Worm (Caenorhabditis elegans): Measurements from ENCODE around the gene glct-6.

The glct-6 gene

ce11 chrIV:3783910-3784309 is at the start of gene glct-6:
TSS of gene glct-6 (plus strand) at chrIV:3784210.
- TF ChIP-seq dao-5 (tag; optimal IDR thresholded peaks at IDR 0.05) (no peak), W03F9.2 (tag; optimal IDR thresholded peaks at IDR 0.05) (no peak), him-1 (tag; optimal IDR thresholded peaks at IDR 0.05) (no peak)

- no peak for TF ChIP-seq W03F9.2 (tag; optimal IDR thresholded peaks at IDR 0.05)
- TF ChIP-seq him-1 (tag; optimal IDR thresholded peaks at IDR 0.05), result no peak
- TF ChIP-seq dao-5 (tag; optimal IDR thresholded peaks at IDR 0.05), result no peak
Measured at ce11 chrIV:3736244-3736643, 47.8 kb upstream of the glct-6 start.

ce11 chrIV:3738655-3739403 is 45.2 kb upstream of the glct-6 start, which contains the start of gene nape-2:
TSS of gene nape-2 (minus strand) at chrIV:3738925.
- TF ChIP-seq W03F9.2 (tag; optimal IDR thresholded peaks at IDR 0.05) (no peak), dao-5 (tag; optimal IDR thresholded peaks at IDR 0.05) (no peak)

DNA sequence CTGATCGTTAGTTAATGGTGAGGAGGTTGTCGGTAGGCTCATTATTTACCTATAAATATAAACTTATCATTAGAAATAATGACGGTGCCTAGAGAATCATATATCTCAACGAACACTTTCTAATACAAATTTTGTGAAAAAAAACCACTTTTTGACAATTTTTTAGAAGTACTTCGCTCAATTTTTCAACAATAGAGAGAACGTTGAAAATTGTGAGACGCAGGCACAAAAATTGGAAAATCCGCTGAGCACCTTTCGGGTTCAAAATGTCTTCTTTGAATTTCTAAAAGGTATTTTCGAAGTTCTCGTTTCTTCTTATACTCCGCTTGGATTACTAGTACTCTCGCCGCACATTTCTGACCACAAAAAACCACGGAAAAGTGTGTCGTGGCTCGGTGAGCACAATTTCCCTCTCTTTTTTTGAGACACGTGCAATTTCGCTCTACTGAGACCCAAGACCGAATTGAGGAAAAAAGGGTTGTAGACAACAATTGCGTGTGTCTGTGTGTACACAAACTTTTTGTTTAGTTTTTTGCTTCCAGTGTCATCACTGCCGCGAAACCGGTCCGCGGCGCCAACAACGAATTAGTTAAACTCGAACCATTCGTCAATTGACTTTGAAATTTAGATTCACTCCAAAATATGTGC is 43.1 kb upstream of the glct-6 start, which contains the start of gene nape-1:
Gene nape-1, minus strand, starts transcription at position 51 of the 648 bp plus-strand sequence.
- TF ChIP-seq W03F9.2 (tag; optimal IDR thresholded peaks at IDR 0.05) (peak; percentile 18), him-1 (tag; optimal IDR thresholded peaks at IDR 0.05) (no peak), dao-5 (tag; optimal IDR thresholded peaks at IDR 0.05) (no peak)

DNA sequence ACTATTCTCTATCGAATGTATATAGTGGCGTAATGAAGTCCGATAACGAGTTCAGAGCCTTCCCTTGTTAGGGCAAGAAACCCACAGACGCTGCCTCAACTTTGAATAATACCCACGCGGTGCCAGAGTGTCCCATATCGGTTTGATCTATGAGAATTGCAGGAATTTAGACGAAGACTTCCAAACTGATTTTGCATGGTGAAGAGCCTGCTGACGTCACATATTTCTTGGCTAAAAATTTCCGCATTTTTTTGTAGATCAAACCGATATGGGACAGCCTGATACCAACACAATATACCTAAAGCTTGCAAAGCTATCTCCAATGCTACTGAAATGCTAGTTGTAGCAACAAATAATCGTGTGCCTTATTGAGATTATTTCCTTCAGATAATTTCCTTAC is 42.1 kb upstream of the glct-6 start:
- TF ChIP-seq dao-5 (tag; optimal IDR thresholded peaks at IDR 0.05) (no peak), W03F9.2 (tag; optimal IDR thresholded peaks at IDR 0.05) (no peak), him-1 (tag; optimal IDR thresholded peaks at IDR 0.05) (no peak)

DNA sequence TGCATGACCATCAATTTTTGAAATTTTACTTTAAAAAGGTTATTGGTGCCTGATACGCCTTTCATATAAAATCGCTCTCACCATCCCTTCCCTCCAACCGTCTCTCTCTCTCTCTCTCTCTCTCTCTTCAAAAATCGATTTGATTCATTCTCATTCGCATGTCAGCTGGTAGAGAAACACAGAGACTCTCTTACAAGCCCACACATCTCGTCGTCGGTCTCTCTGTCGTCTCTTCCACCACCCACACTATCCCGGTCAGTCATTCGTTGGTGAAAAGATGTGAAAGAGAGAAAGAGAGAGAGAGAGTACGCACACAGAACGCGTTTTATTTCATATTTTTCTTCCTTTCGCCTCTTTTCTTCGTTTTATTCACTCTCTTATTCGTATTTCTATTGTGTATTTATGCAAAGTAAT is 41.6 kb upstream of the glct-6 start:
- TF ChIP-seq him-1 (tag; optimal IDR thresholded peaks at IDR 0.05) (no peak), W03F9.2 (tag; optimal IDR thresholded peaks at IDR 0.05) (peak; percentile 48)

DNA sequence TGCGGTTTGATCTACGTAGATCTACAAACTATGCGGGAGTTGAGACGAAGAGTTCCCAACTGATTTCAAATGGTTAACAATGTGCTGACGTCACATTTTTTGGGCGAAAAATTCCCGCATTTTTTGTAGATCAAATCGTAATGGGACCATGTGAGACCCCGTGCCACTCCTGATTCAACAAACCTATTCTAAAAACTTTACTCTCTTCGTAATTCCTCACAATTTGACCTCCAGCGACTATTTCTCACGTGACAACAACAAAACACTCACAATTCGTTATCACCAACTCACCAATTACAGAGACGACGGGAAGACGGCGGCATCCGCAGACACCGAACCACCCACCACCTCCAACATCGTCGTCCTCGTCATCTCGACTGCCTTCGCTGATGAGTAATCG is 40.3 kb upstream of the glct-6 start, which contains the start of gene siah-1:
Gene siah-1, plus strand, starts transcription at position 301 of the 400 bp plus-strand sequence.
- TF ChIP-seq W03F9.2 (tag; optimal IDR thresholded peaks at IDR 0.05) (no peak), him-1 (tag; optimal IDR thresholded peaks at IDR 0.05) (no peak), dao-5 (tag; optimal IDR thresholded peaks at IDR 0.05) (no peak)

- TF ChIP-seq him-1 (tag; optimal IDR thresholded peaks at IDR 0.05), result no peak
- TF ChIP-seq dao-5 (tag; optimal IDR thresholded peaks at IDR 0.05), result no peak
- TF ChIP-seq W03F9.2 (tag; optimal IDR thresholded peaks at IDR 0.05), result no peak
Measured at ce11 chrIV:3745806-3746205, 38.2 kb upstream of the glct-6 start.

- TF ChIP-seq W03F9.2 (tag; optimal IDR thresholded peaks at IDR 0.05) (no peak), dao-5 (tag; optimal IDR thresholded peaks at IDR 0.05) (no peak), him-1 (tag; optimal IDR thresholded peaks at IDR 0.05) (no peak)
Measured at ce11 chrIV:3751001-3751400, 33.0 kb upstream of the glct-6 start, which contains the start of gene ugt-45. TSS of gene ugt-45 (minus strand) at chrIV:3751101.

DNA sequence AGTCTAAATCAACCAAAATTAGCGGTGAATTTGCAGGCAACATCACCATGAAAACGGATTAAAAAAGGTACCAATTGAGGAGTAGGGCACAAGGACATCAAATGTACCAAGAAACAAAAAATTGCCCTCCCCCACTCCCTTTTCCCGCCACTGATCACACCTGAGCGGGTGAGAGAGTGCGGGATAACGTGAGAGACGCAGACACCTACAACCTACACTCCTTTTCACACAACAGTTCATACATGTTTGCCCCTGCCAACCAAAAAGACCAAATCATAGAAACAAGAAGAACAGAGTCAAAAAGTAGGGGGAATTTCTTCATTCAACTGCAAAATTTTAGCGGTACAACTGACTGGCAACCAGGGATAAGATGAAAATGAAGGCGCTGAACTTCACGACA is 31.7 kb upstream of the glct-6 start:
- TF ChIP-seq dao-5 (tag; optimal IDR thresholded peaks at IDR 0.05) (no peak), W03F9.2 (tag; optimal IDR thresholded peaks at IDR 0.05) (no peak), him-1 (tag; optimal IDR thresholded peaks at IDR 0.05) (no peak)

DNA sequence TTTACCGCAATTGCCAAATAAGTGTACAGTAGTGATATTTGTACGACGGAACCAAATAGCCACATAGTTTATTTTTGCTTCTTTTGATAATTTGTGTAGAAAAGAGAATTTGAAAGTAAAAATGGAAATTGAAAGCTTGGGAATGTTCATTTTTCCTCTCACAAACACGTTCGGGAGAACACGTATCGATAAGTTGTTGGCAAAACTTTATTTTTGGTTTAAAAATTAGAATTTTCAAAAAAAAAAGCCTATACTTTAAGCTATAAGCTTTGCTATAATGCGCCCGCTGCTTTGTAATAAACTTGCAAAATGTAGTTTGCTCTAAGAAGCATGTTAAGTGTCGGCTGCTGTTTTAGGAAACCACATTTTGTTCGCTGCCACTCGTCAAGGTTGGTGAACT is 28.7 kb upstream of the glct-6 start, which contains the start of gene Y37E11AR.7:
Gene Y37E11AR.7, minus strand, starts transcription at position 101 of the 400 bp plus-strand sequence.
- TF ChIP-seq him-1 (tag; optimal IDR thresholded peaks at IDR 0.05) (no peak), dao-5 (tag; optimal IDR thresholded peaks at IDR 0.05) (no peak), W03F9.2 (tag; optimal IDR thresholded peaks at IDR 0.05) (no peak)

DNA sequence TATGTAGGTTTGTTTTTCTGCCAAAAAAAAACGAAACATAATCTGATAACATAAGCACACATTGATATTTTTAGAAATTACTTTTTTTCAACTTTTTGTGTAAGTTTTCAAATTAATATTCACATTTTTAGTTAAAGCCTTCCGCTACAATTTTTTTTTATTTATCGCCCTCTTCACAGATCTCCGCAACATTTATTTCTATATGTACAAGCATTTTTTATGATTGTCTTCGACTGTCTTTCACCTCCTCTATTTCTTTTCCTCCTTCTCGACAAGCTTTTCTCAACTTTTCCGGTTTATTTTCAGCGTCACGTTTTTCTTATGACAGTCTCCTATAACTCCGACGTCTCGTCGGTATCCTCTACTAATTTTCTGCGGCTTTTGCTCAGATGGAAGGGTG is 28.1 kb upstream of the glct-6 start, which contains the start of gene best-20:
Gene best-20, plus strand, starts transcription at position 301 of the 400 bp plus-strand sequence.
- no peak for TF ChIP-seq him-1 (tag; optimal IDR thresholded peaks at IDR 0.05)
- TF ChIP-seq dao-5 (tag; optimal IDR thresholded peaks at IDR 0.05), result no peak
- no peak for TF ChIP-seq W03F9.2 (tag; optimal IDR thresholded peaks at IDR 0.05)

- TF ChIP-seq W03F9.2 (tag; optimal IDR thresholded peaks at IDR 0.05) (no peak), dao-5 (tag; optimal IDR thresholded peaks at IDR 0.05) (no peak), him-1 (tag; optimal IDR thresholded peaks at IDR 0.05) (no peak)
Measured at ce11 chrIV:3759823-3760222, 24.2 kb upstream of the glct-6 start.

DNA sequence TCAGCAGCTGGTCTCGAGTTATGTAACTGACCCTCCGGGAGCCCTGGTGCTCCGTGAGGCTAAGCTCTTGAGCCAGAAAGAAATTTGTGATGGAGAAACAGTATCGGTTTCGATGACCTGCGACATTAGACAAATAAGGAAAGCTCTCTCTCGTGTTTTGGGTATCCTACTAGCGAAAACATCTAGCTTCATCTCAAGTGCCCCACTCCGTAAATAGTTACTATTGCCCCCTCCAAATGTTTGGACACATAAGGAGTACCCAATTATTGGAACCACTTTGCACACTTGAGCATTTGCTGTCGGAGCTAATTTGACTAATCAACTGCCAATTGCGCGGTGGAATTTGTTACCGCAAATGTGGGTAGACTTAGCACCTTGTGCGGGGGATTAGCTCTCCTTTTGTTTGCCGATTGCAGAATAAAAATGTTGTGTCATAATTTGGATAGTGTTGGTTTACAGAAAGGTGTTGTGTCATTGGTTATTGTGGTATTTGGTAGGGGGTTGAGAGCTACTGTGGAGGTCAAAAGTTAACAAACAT is 19.9 kb upstream of the glct-6 start:
- no peak for TF ChIP-seq W03F9.2 (tag; optimal IDR thresholded peaks at IDR 0.05)
- TF ChIP-seq him-1 (tag; optimal IDR thresholded peaks at IDR 0.05), result no peak
- no peak for TF ChIP-seq dao-5 (tag; optimal IDR thresholded peaks at IDR 0.05)
